Worm (Caenorhabditis elegans): ENCODE results near the gene C25F9.11.
"Not testable (repeated sequence)": the region's sequence is repeated elsewhere in the genome, so short reads cannot be mapped to it uniquely, and the experiment has no call there.

ce11 chrV:19419301-19419700 lies 13.6 kb downstream of the C25F9.11 start:
- not testable (repeated sequence) for TF ChIP-seq skn-1, ceh-9, snpc-4, ztf-11, daf-12, nhr-11, nhr-77, fkh-2, elt-1, nhr-12, nhr-25, aly-2 (tag; optimal IDR thresholded peaks at IDR 0.05)
